Fruit fly (Drosophila melanogaster): ENCODE data around the gene CG42835.

CG42835 gene

dm6 chr3R:17385329-17386019 is 35.0 kb upstream of the CG42835 start:
- TF ChIP-seq Mio (GFP tag; optimal IDR thresholded peaks at IDR 0.05) (no peak), dsf (GFP tag; optimal IDR thresholded peaks at IDR 0.05; ENCODE audit: borderline replicate concordance) (peak; percentile 60), CrebA (GFP tag; optimal IDR thresholded peaks at IDR 0.05; ENCODE audit: borderline replicate concordance) (no peak), sv (GFP tag; optimal IDR thresholded peaks at IDR 0.05) (peak; percentile 52), dl (GFP tag; optimal IDR thresholded peaks at IDR 0.05; ENCODE audit: insufficient read depth in 1 of 2, partially characterized antibody in 2 of 2) (peak in 1 of 2 experiments; percentile 17), Hr78 (GFP tag; optimal IDR thresholded peaks at IDR 0.05) (no peak), GATAd (GFP tag; optimal IDR thresholded peaks at IDR 0.05) (peak; percentile 30), fru (GFP tag; optimal IDR thresholded peaks at IDR 0.05) (peak; percentile 64), jim (GFP tag; optimal IDR thresholded peaks at IDR 0.05) (peak; percentile 58), CG32264 (GFP tag; optimal IDR thresholded peaks at IDR 0.05) (peak; percentile 52), OdsH (GFP tag; optimal IDR thresholded peaks at IDR 0.05) (peak; percentile 25), pan (optimal IDR thresholded peaks at IDR 0.05) (no peak), HLH106 (tag; optimal IDR thresholded peaks at IDR 0.05) (peak; percentile 57), Hr83 (GFP tag; optimal IDR thresholded peaks at IDR 0.05; ENCODE audit: poor library complexity, severe bottlenecking) (peak; percentile 94), Dif (GFP tag; optimal IDR thresholded peaks at IDR 0.05; ENCODE audit: partially characterized antibody) (no peak), h (GFP tag; optimal IDR thresholded peaks at IDR 0.05) (peak; percentile 69), dmrt93B (GFP tag; optimal IDR thresholded peaks at IDR 0.05) (peak; percentile 24), Abd-B (GFP tag; optimal IDR thresholded peaks at IDR 0.05) (no peak), br (GFP tag; optimal IDR thresholded peaks at IDR 0.05) (peak; percentile 65), CG9705 (GFP tag; optimal IDR thresholded peaks at IDR 0.05) (peak; percentile 43), woc (GFP tag; optimal IDR thresholded peaks at IDR 0.05) (peak; percentile 2), tai (GFP tag; optimal IDR thresholded peaks at IDR 0.05) (peak; percentile 69), Rel (GFP tag; optimal IDR thresholded peaks at IDR 0.05) (no peak), Rel (tag; optimal IDR thresholded peaks at IDR 0.05) (peak; percentile 99), Jra (GFP tag; optimal IDR thresholded peaks at IDR 0.05) (peak; percentile 72), usp (GFP tag; optimal IDR thresholded peaks at IDR 0.05) (no peak), brk (GFP tag; optimal IDR thresholded peaks at IDR 0.05) (peak; percentile 53), rgr (GFP tag; optimal IDR thresholded peaks at IDR 0.05) (peak; percentile 66), N (GFP tag; optimal IDR thresholded peaks at IDR 0.05) (no peak), foxo (GFP tag; optimal IDR thresholded peaks at IDR 0.05) (peak in 1 of 2 experiments; percentile 83), ey (GFP tag; optimal IDR thresholded peaks at IDR 0.05) (peak; percentile 46), sage (GFP tag; optimal IDR thresholded peaks at IDR 0.05) (peak; percentile 37), Vsx2 (GFP tag; optimal IDR thresholded peaks at IDR 0.05; ENCODE audit: partially characterized antibody) (peak; percentile 97), psq (GFP tag; optimal IDR thresholded peaks at IDR 0.05) (peak; percentile 30), Hnf4 (GFP tag; optimal IDR thresholded peaks at IDR 0.05) (peak; percentile 83), lola (GFP tag; optimal IDR thresholded peaks at IDR 0.05) (no peak), Dfd (GFP tag; optimal IDR thresholded peaks at IDR 0.05) (no peak), Myc (optimal IDR thresholded peaks at IDR 0.05) (peak; percentile 56), Sp1 (GFP tag; optimal IDR thresholded peaks at IDR 0.05) (peak; percentile 59)

dm6 chr3R:17386168-17386819 is 34.1 kb upstream of the CG42835 start:
- TF ChIP-seq h (GFP tag; optimal IDR thresholded peaks at IDR 0.05) (peak; percentile 84), woc (GFP tag; optimal IDR thresholded peaks at IDR 0.05) (peak; percentile 52), GATAd (GFP tag; optimal IDR thresholded peaks at IDR 0.05) (no peak), jim (GFP tag; optimal IDR thresholded peaks at IDR 0.05) (no peak), lola (GFP tag; optimal IDR thresholded peaks at IDR 0.05) (no peak), usp (GFP tag; optimal IDR thresholded peaks at IDR 0.05) (no peak), CG32264 (GFP tag; optimal IDR thresholded peaks at IDR 0.05) (peak; percentile 4), psq (GFP tag; optimal IDR thresholded peaks at IDR 0.05) (peak; percentile 60), dsf (GFP tag; optimal IDR thresholded peaks at IDR 0.05; ENCODE audit: borderline replicate concordance) (no peak), fru (GFP tag; optimal IDR thresholded peaks at IDR 0.05) (peak; percentile 73), Hr83 (GFP tag; optimal IDR thresholded peaks at IDR 0.05; ENCODE audit: poor library complexity, severe bottlenecking) (no peak), Rel (GFP tag; optimal IDR thresholded peaks at IDR 0.05) (no peak), Rel (tag; optimal IDR thresholded peaks at IDR 0.05) (peak; percentile 83), brk (GFP tag; optimal IDR thresholded peaks at IDR 0.05) (no peak), Sp1 (GFP tag; optimal IDR thresholded peaks at IDR 0.05) (peak; percentile 48), HLH106 (tag; optimal IDR thresholded peaks at IDR 0.05) (peak; percentile 78), Abd-B (GFP tag; optimal IDR thresholded peaks at IDR 0.05) (no peak), N (GFP tag; optimal IDR thresholded peaks at IDR 0.05) (no peak), br (GFP tag; optimal IDR thresholded peaks at IDR 0.05) (peak; percentile 71), Dif (GFP tag; optimal IDR thresholded peaks at IDR 0.05; ENCODE audit: partially characterized antibody) (no peak), Hr78 (GFP tag; optimal IDR thresholded peaks at IDR 0.05) (no peak), CrebA (GFP tag; optimal IDR thresholded peaks at IDR 0.05; ENCODE audit: borderline replicate concordance) (no peak), sv (GFP tag; optimal IDR thresholded peaks at IDR 0.05) (peak; percentile 11), sage (GFP tag; optimal IDR thresholded peaks at IDR 0.05) (no peak), CG9705 (GFP tag; optimal IDR thresholded peaks at IDR 0.05) (peak; percentile 37), ey (GFP tag; optimal IDR thresholded peaks at IDR 0.05) (peak; percentile 69), Mio (GFP tag; optimal IDR thresholded peaks at IDR 0.05) (no peak), foxo (GFP tag; optimal IDR thresholded peaks at IDR 0.05) (peak in 1 of 2 experiments; percentile 81), Hnf4 (GFP tag; optimal IDR thresholded peaks at IDR 0.05) (peak; percentile 69), rgr (GFP tag; optimal IDR thresholded peaks at IDR 0.05) (peak; percentile 64), dl (GFP tag; optimal IDR thresholded peaks at IDR 0.05; ENCODE audit: insufficient read depth in 1 of 2, partially characterized antibody in 2 of 2) (no peak), Myc (optimal IDR thresholded peaks at IDR 0.05) (no peak), OdsH (GFP tag; optimal IDR thresholded peaks at IDR 0.05) (peak; percentile 63), Vsx2 (GFP tag; optimal IDR thresholded peaks at IDR 0.05; ENCODE audit: partially characterized antibody) (no peak), Dfd (GFP tag; optimal IDR thresholded peaks at IDR 0.05) (peak; percentile 5), pan (optimal IDR thresholded peaks at IDR 0.05) (no peak), tai (GFP tag; optimal IDR thresholded peaks at IDR 0.05) (no peak), dmrt93B (GFP tag; optimal IDR thresholded peaks at IDR 0.05) (peak; percentile 65), Jra (GFP tag; optimal IDR thresholded peaks at IDR 0.05) (no peak)
